Fruit fly (Drosophila melanogaster) whole organism, prepupa: ENCODE data around the gene vnc.

Experiments
- Blimp-1 ChIP-seq: fragments of 200-800 bp; sonication (Bioruptor generic); optimal IDR thresholded peaks from 3 replicates; lab custom pipeline; 2017; ENCODE audit warnings: missing biosample characterization, missing genetic modification characterization, mild to moderate bottlenecking, moderate library complexity, missing genetic modification reagents
- CG10631 ChIP-seq: fragments of 200-800 bp; sonication (Bioruptor generic); optimal IDR thresholded peaks from 2 replicates; lab custom pipeline; 2016; ENCODE audit warnings: missing biosample characterization, missing genetic modification characterization
- CG10669 ChIP-seq: fragments of 200-800 bp; sonication (Bioruptor generic); optimal IDR thresholded peaks from 3 replicates; lab custom pipeline; 2018; ENCODE audit warnings: missing biosample characterization, mild to moderate bottlenecking, missing genetic modification characterization, moderate library complexity
- CG11294 ChIP-seq: fragments of 200-800 bp; sonication (Bioruptor generic); IDR thresholded peaks from 2 replicates; pipeline ENCODE4 v1.3.6; 2022; ENCODE audit warnings: missing biosample characterization, missing genetic modification characterization
- CG11762 ChIP-seq: fragments of 200-800 bp; sonication (Bioruptor generic); optimal IDR thresholded peaks from 3 replicates; lab custom pipeline; 2016; ENCODE audit warnings: missing biosample characterization, missing genetic modification characterization; ENCODE audit not compliant: insufficient read depth
- CG11902 ChIP-seq: fragments of 200-800 bp; sonication (Bioruptor generic); optimal IDR thresholded peaks from 3 replicates; lab custom pipeline; 2016; ENCODE audit warnings: missing biosample characterization, missing genetic modification characterization
- CG1621 ChIP-seq: fragments of 200-800 bp; sonication (Bioruptor generic); optimal IDR thresholded peaks from 3 replicates; lab custom pipeline; 2018; ENCODE audit warnings: missing biosample characterization, mild to moderate bottlenecking, missing genetic modification characterization
- CG16779 ChIP-seq: fragments of 200-800 bp; sonication (Bioruptor generic); optimal IDR thresholded peaks from 3 replicates; lab custom pipeline; 2017; ENCODE audit warnings: missing biosample characterization, mild to moderate bottlenecking, missing genetic modification characterization
- CG3032 ChIP-seq: fragments of 200-800 bp; optimal IDR thresholded peaks from 2 replicates; lab custom pipeline; 2019; ENCODE audit warnings: missing biosample characterization, mild to moderate bottlenecking, missing genetic modification characterization, moderate library complexity
- CG32006 ChIP-seq: fragments of 200-800 bp; sonication (Bioruptor generic); optimal IDR thresholded peaks from 3 replicates; lab custom pipeline; 2017; ENCODE audit warnings: missing biosample characterization, mild to moderate bottlenecking, missing genetic modification characterization
- CG34406 ChIP-seq: fragments of 200-800 bp; sonication (Bioruptor generic); optimal IDR thresholded peaks from 3 replicates; lab custom pipeline; 2016; ENCODE audit warnings: missing biosample characterization, missing genetic modification characterization
- CG3919 ChIP-seq: fragments of 200-800 bp; sonication (Bioruptor generic); optimal IDR thresholded peaks from 3 replicates; lab custom pipeline; 2016; ENCODE audit warnings: missing biosample characterization, missing genetic modification characterization
- CG4318 ChIP-seq: fragments of 200-800 bp; sonication (Bioruptor generic); optimal IDR thresholded peaks from 3 replicates; lab custom pipeline; 2017; ENCODE audit warnings: missing biosample characterization, mild to moderate bottlenecking, missing genetic modification characterization
- CG6163 ChIP-seq: fragments of 200-800 bp; sonication (Bioruptor generic); IDR thresholded peaks from 3 replicates; pipeline ENCODE4 v1.3.6; 2022; ENCODE audit warnings: missing biosample characterization, missing genetic modification characterization
- CG6276 ChIP-seq: fragments of 200-800 bp; sonication (Bioruptor generic); optimal IDR thresholded peaks from 2 replicates; lab custom pipeline; 2017; ENCODE audit warnings: missing biosample characterization, mild to moderate bottlenecking, missing genetic modification characterization
- CG6792 ChIP-seq: fragments of 200-800 bp; sonication (Bioruptor generic); optimal IDR thresholded peaks from 3 replicates; lab custom pipeline; 2016; ENCODE audit warnings: missing biosample characterization, missing genetic modification characterization
- CG6808 ChIP-seq: fragments of 200-800 bp; sonication (Bioruptor generic); optimal IDR thresholded peaks from 3 replicates; lab custom pipeline; 2017; ENCODE audit warnings: missing biosample characterization, missing genetic modification characterization, mild to moderate bottlenecking, moderate library complexity, missing genetic modification reagents
- CG6854 ChIP-seq: fragments of 200-800 bp; sonication (Bioruptor generic); optimal IDR thresholded peaks from 2 replicates; lab custom pipeline; 2017; ENCODE audit warnings: missing biosample characterization, mild to moderate bottlenecking, missing genetic modification characterization
- CG8119 ChIP-seq: fragments of 200-800 bp; sonication (Bioruptor generic); IDR thresholded peaks from 3 replicates; pipeline ENCODE4 v1.3.6; 2022; ENCODE audit warnings: missing biosample characterization, missing genetic modification characterization
- CG8319 ChIP-seq: fragments of 200-800 bp; sonication (Bioruptor generic); optimal IDR thresholded peaks from 3 replicates; lab custom pipeline; 2016; ENCODE audit warnings: missing biosample characterization, missing genetic modification characterization
- CG8632 ChIP-seq: fragments of 200-800 bp; sonication (Bioruptor generic); optimal IDR thresholded peaks from 3 replicates; lab custom pipeline; 2016; ENCODE audit warnings: missing biosample characterization, missing genetic modification characterization
- CG9139 ChIP-seq: fragments of 200-800 bp; sonication (Bioruptor generic); optimal IDR thresholded peaks from 3 replicates; lab custom pipeline; 2017; ENCODE audit warnings: missing biosample characterization, mild to moderate bottlenecking, missing genetic modification characterization
- Eip78C ChIP-seq: fragments of 200-800 bp; sonication (Bioruptor generic); peaks from one replicate; lab custom pipeline; 2016; ENCODE audit warnings: missing biosample characterization, missing genetic modification characterization
- Ets21C ChIP-seq: fragments of 200-800 bp; sonication (Bioruptor generic); optimal IDR thresholded peaks from 3 replicates; lab custom pipeline; 2016; ENCODE audit warnings: missing biosample characterization, missing genetic modification characterization
- Ets96B ChIP-seq: fragments of 200-800 bp; optimal IDR thresholded peaks from 2 replicates; lab custom pipeline; 2019; ENCODE audit warnings: missing biosample characterization, mild to moderate bottlenecking, missing genetic modification characterization, moderate library complexity
- Gug ChIP-seq: fragments of 200-800 bp; sonication (Bioruptor generic); IDR thresholded peaks from 2 replicates; pipeline ENCODE4 v1.3.6; 2022; ENCODE audit warnings: missing biosample characterization, missing genetic modification characterization
- Hr38 ChIP-seq: sonication (Bioruptor generic); optimal IDR thresholded peaks from 2 replicates; lab custom pipeline; 2016; ENCODE audit warnings: missing biosample characterization, missing genetic modification characterization
- Hr39 ChIP-seq: fragments of 200-800 bp; sonication (Bioruptor generic); optimal IDR thresholded peaks from 2 replicates; lab custom pipeline; 2016; ENCODE audit warnings: missing biosample characterization, missing genetic modification characterization
- Hr4 ChIP-seq: fragments of 200-800 bp; sonication (Bioruptor generic); optimal IDR thresholded peaks from 3 replicates; lab custom pipeline; 2016; ENCODE audit warnings: missing biosample characterization, missing genetic modification characterization
- Lpt ChIP-seq: fragments of 200-800 bp; sonication (Bioruptor generic); optimal IDR thresholded peaks from 3 replicates; lab custom pipeline; 2016; ENCODE audit warnings: missing biosample characterization, missing genetic modification characterization
- OdsH ChIP-seq: fragments of 200-800 bp; sonication (Bioruptor generic); optimal IDR thresholded peaks from 3 replicates; lab custom pipeline; 2016; ENCODE audit warnings: missing biosample characterization, missing genetic modification characterization
- Smox ChIP-seq: fragments of 200-800 bp; sonication (Bioruptor generic); optimal IDR thresholded peaks from 3 replicates; lab custom pipeline; 2016; ENCODE audit warnings: missing biosample characterization, missing genetic modification characterization
- Sox102F ChIP-seq: fragments of 200-800 bp; sonication (Bioruptor generic); optimal IDR thresholded peaks from 2 replicates; lab custom pipeline; 2016; ENCODE audit warnings: missing biosample characterization, mild to moderate bottlenecking, missing genetic modification characterization
- Sox14 ChIP-seq: fragments of 200-800 bp; sonication (Bioruptor generic); optimal IDR thresholded peaks from 3 replicates; lab custom pipeline; 2016; ENCODE audit warnings: missing biosample characterization, missing genetic modification characterization
- Sox15 ChIP-seq: fragments of 200-800 bp; sonication (Bioruptor generic); optimal IDR thresholded peaks from 3 replicates; lab custom pipeline; 2016; ENCODE audit warnings: missing biosample characterization, missing genetic modification characterization
- achi ChIP-seq: fragments of 200-800 bp; sonication (Bioruptor generic); optimal IDR thresholded peaks from 3 replicates; lab custom pipeline; 2016; ENCODE audit warnings: missing biosample characterization, missing genetic modification characterization
- acj6 ChIP-seq: fragments of 200-800 bp; sonication (Bioruptor generic); optimal IDR thresholded peaks from 3 replicates; lab custom pipeline; 2016; ENCODE audit warnings: missing biosample characterization, missing genetic modification characterization
- cyc ChIP-seq: fragments of 200-800 bp; sonication (Bioruptor generic); optimal IDR thresholded peaks from 3 replicates; lab custom pipeline; 2016; ENCODE audit warnings: missing biosample characterization, missing genetic modification characterization
- dac ChIP-seq: fragments of 200-800 bp; sonication (Bioruptor generic); optimal IDR thresholded peaks from 2 replicates; lab custom pipeline; 2017; ENCODE audit warnings: missing biosample characterization, mild to moderate bottlenecking, missing genetic modification characterization
- dsx ChIP-seq: fragments of 200-800 bp; optimal IDR thresholded peaks from 3 replicates; lab custom pipeline; 2019; ENCODE audit warnings: missing biosample characterization, mild to moderate bottlenecking, missing genetic modification characterization, moderate library complexity; ENCODE audit not compliant: poor library complexity, severe bottlenecking
- eg ChIP-seq: fragments of 200-800 bp; sonication (Bioruptor generic); IDR thresholded peaks from 3 replicates; pipeline ENCODE4 v1.3.6; 2022; ENCODE audit warnings: missing biosample characterization, missing genetic modification characterization
- esn ChIP-seq: fragments of 200-800 bp; sonication (Bioruptor generic); optimal IDR thresholded peaks from 2 replicates; lab custom pipeline; 2016; ENCODE audit warnings: missing biosample characterization, mild to moderate bottlenecking, missing genetic modification characterization, moderate library complexity
- fd59A ChIP-seq: fragments of 200-800 bp; sonication (Bioruptor generic); optimal IDR thresholded peaks from 2 replicates; lab custom pipeline; 2017; ENCODE audit warnings: missing biosample characterization, mild to moderate bottlenecking, missing genetic modification characterization, missing genetic modification reagents
- fkh ChIP-seq: fragments of 200-800 bp; sonication (Bioruptor generic); optimal IDR thresholded peaks from 3 replicates; lab custom pipeline; 2017; ENCODE audit warnings: missing biosample characterization, mild to moderate bottlenecking, missing genetic modification characterization, moderate library complexity
- lz ChIP-seq: fragments of 200-800 bp; sonication (Bioruptor generic); optimal IDR thresholded peaks from 3 replicates; lab custom pipeline; 2016; ENCODE audit warnings: missing biosample characterization, missing genetic modification characterization
- net ChIP-seq: fragments of 200-800 bp; sonication (Bioruptor generic); optimal IDR thresholded peaks from 3 replicates; lab custom pipeline; 2016; ENCODE audit warnings: missing biosample characterization, missing genetic modification characterization
- pdm3 ChIP-seq: fragments of 200-800 bp; sonication (Bioruptor generic); optimal IDR thresholded peaks from 3 replicates; lab custom pipeline; 2016; ENCODE audit warnings: missing biosample characterization, missing genetic modification characterization
- salr ChIP-seq, 2 experiments: fragments of 200-800 bp; sonication (Bioruptor generic); optimal IDR thresholded peaks; 3 replicates each; lab custom pipeline; 2016 to 2018; ENCODE audit warnings: missing biosample characterization in 2 of 2, missing genetic modification characterization in 2 of 2, mild to moderate bottlenecking in 1 of 2
- ss ChIP-seq, 2 experiments: fragments of 200-800 bp; sonication (Bioruptor generic); optimal IDR thresholded peaks; 2 replicates in 1 of 2; 3 replicates in 1 of 2; lab custom pipeline; 2017 to 2018; ENCODE audit warnings: mild to moderate bottlenecking in 2 of 2, missing biosample characterization in 2 of 2, missing genetic modification characterization in 2 of 2, moderate library complexity in 1 of 2
- svp ChIP-seq: fragments of 200-800 bp; sonication (Bioruptor generic); peaks from one replicate; lab custom pipeline; 2016; ENCODE audit warnings: missing biosample characterization, missing genetic modification characterization
- topi ChIP-seq: fragments of 200-800 bp; sonication (Bioruptor generic); optimal IDR thresholded peaks from 3 replicates; lab custom pipeline; 2016; ENCODE audit warnings: missing biosample characterization, missing genetic modification characterization

Gene vnc

dm6 chr3L:9972007-9972856 is at the start of gene vnc, which contains the start of the genes CG6674 and CG42455:
vnc (plus strand) TSS chr3L:9972312.
CG6674 (minus strand) TSS chr3L:9972054.
CG42455 (plus strand) TSS chr3L:9972312.
- TF ChIP-seq CG32006 (GFP tag; lab: Kevin White, UChicago) = no peak
- peak; percentile 47 for TF ChIP-seq CG3919
- TF ChIP-seq esn = peak; percentile 44
- peak; percentile 50 for TF ChIP-seq Hr39
- peak; percentile 4 for TF ChIP-seq Sox15 (GFP tag; lab: Kevin White, UChicago)
- TF ChIP-seq Hr4 (GFP tag; lab: Kevin White, UChicago) = peak; percentile 33
- TF ChIP-seq Hr38 = no peak
- TF ChIP-seq ss (GFP tag; optimal IDR thresholded peaks at IDR 0.05; lab: Kevin White, UChicago) = no peak
- TF ChIP-seq CG16779 (tag; lab: Kevin White, UChicago) = no peak
- TF ChIP-seq Lpt (GFP tag; lab: Kevin White, UChicago) = no peak
- TF ChIP-seq CG10669 (GFP tag; lab: Kevin White, UChicago) = peak; percentile 33
- TF ChIP-seq CG6276 = no peak
- TF ChIP-seq eg (GFP tag; lab: Robert Waterston, UW) = no peak
- no peak for TF ChIP-seq CG11294 (GFP tag; lab: Robert Waterston, UW)
- peak; percentile 34 for TF ChIP-seq Sox14 (GFP tag; lab: Kevin White, UChicago)
- TF ChIP-seq CG11902 (GFP tag; lab: Kevin White, UChicago) = peak; percentile 7
- TF ChIP-seq salr (GFP tag; optimal IDR thresholded peaks at IDR 0.05; lab: Kevin White, UChicago) = no peak
- no peak for TF ChIP-seq CG8632 (GFP tag; lab: Kevin White, UChicago)
- no peak for TF ChIP-seq net (GFP tag; lab: Kevin White, UChicago)
- no peak for TF ChIP-seq CG3032 (tag; lab: Kevin White, UChicago)
- no peak for TF ChIP-seq dsx (GFP tag; lab: Kevin White, UChicago)
- peak; percentile 27 for TF ChIP-seq acj6 (GFP tag; lab: Kevin White, UChicago)
- TF ChIP-seq Ets96B (tag; lab: Kevin White, UChicago) = no peak
- TF ChIP-seq Gug (GFP tag; lab: Robert Waterston, UW) = no peak
- TF ChIP-seq fkh (GFP tag; lab: Kevin White, UChicago) = peak; percentile 61
- no peak for TF ChIP-seq CG9139 (GFP tag; lab: Kevin White, UChicago)
- peak; percentile 29 for TF ChIP-seq CG1621
- TF ChIP-seq Blimp-1 (GFP tag; lab: Kevin White, UChicago) = no peak
- TF ChIP-seq Ets21C (GFP tag; lab: Kevin White, UChicago) = peak; percentile 5
- TF ChIP-seq CG8319 (GFP tag; lab: Kevin White, UChicago) = peak; percentile 15
- peak; percentile 44 for TF ChIP-seq topi (GFP tag; lab: Kevin White, UChicago)
- TF ChIP-seq fd59A (GFP tag; lab: Kevin White, UChicago) = no peak
- no peak for TF ChIP-seq CG6163 (GFP tag; lab: Robert Waterston, UW)
- TF ChIP-seq CG6854 = no peak
- no peak for TF ChIP-seq CG8119 (GFP tag; lab: Robert Waterston, UW)
- TF ChIP-seq dac (GFP tag; lab: Kevin White, UChicago) = no peak
- TF ChIP-seq lz (GFP tag; lab: Kevin White, UChicago) = peak; percentile 42
- peak; percentile 10 for TF ChIP-seq CG6808
- TF ChIP-seq pdm3 = peak; percentile 17
- TF ChIP-seq CG34406 = no peak
- no peak for TF ChIP-seq CG11762
- peak; percentile 11 for TF ChIP-seq Sox102F (GFP tag; lab: Kevin White, UChicago)
- TF ChIP-seq Eip78C (GFP tag; lab: Kevin White, UChicago) = peak; percentile 70
- TF ChIP-seq CG4318 (GFP tag; lab: Kevin White, UChicago) = no peak
- TF ChIP-seq cyc (GFP tag; lab: Kevin White, UChicago) = peak; percentile 47
- peak; percentile 3 for TF ChIP-seq CG6792 (GFP tag; lab: Kevin White, UChicago)
- peak; percentile 39 for TF ChIP-seq Smox (GFP tag; lab: Kevin White, UChicago)
- TF ChIP-seq svp (GFP tag; lab: Kevin White, UChicago) = peak; percentile 81
- peak; percentile 16 for TF ChIP-seq OdsH (GFP tag; lab: Kevin White, UChicago)
- TF ChIP-seq achi (GFP tag; lab: Kevin White, UChicago) = no peak
- peak; percentile 4 for TF ChIP-seq CG10631 (GFP tag; lab: Kevin White, UChicago)
